Fruit fly (Drosophila melanogaster) whole organism, embryonic: ENCODE results near the gene Exn.

ENCODE experiments used
- Ada2b ChIP-seq: fragments of 200-800 bp; sonication (Bioruptor generic); IDR thresholded peaks from 2 replicates; pipeline ENCODE4 v1.3.6; 2022; ENCODE audit warnings: missing biosample characterization, missing genetic modification characterization
- Adf1 ChIP-seq: fragments of 200-800 bp; sonication (Bioruptor generic); IDR thresholded peaks from 2 replicates; pipeline ENCODE4 v1.3.6; 2022; ENCODE audit warnings: missing biosample characterization, missing genetic modification characterization
- Asciz ChIP-seq: fragments of 200-800 bp; sonication (Bioruptor generic); optimal IDR thresholded peaks from 2 replicates; lab custom pipeline; 2017; ENCODE audit warnings: missing biosample characterization, mild to moderate bottlenecking, missing genetic modification characterization, missing genetic modification reagents
- Atf3 ChIP-seq: fragments of 200-800 bp; sonication (Bioruptor generic); optimal IDR thresholded peaks from 3 replicates; lab custom pipeline; 2016; ENCODE audit warnings: missing biosample characterization, missing genetic modification characterization
- B-H1 ChIP-seq: fragments of 200-800 bp; sonication (Bioruptor generic); IDR thresholded peaks from 3 replicates; pipeline ENCODE4 v1.3.6; 2022; ENCODE audit warnings: missing biosample characterization, missing genetic modification characterization
- CG10147 ChIP-seq: fragments of 200-800 bp; sonication (Bioruptor generic); optimal IDR thresholded peaks from 2 replicates; lab custom pipeline; 2019; ENCODE audit warnings: missing biosample characterization, mild to moderate bottlenecking, missing genetic modification characterization, moderate library complexity
- CG1233 ChIP-seq: fragments of 200-800 bp; sonication (Bioruptor generic); optimal IDR thresholded peaks from 4 replicates; lab custom pipeline; 2018; ENCODE audit warnings: missing biosample characterization, mild to moderate bottlenecking, missing genetic modification characterization
- CG14860 ChIP-seq: fragments of 200-800 bp; sonication (Bioruptor generic); IDR thresholded peaks from 3 replicates; pipeline ENCODE4 v1.3.6; 2022; ENCODE audit warnings: missing biosample characterization, missing genetic modification characterization; ENCODE audit not compliant: partially characterized antibody
- CG15011 ChIP-seq: fragments of 200-800 bp; sonication (Bioruptor generic); optimal IDR thresholded peaks from 3 replicates; lab custom pipeline; 2018; ENCODE audit warnings: missing biosample characterization, mild to moderate bottlenecking, missing genetic modification characterization
- CG1602 ChIP-seq: fragments of 200-800 bp; sonication (Bioruptor generic); optimal IDR thresholded peaks from 3 replicates; lab custom pipeline; 2016; ENCODE audit warnings: missing biosample characterization, missing genetic modification characterization
- CG17361 ChIP-seq: fragments of 200-800 bp; sonication (Bioruptor generic); IDR thresholded peaks from 3 replicates; pipeline ENCODE4 v1.3.6; 2022; ENCODE audit warnings: missing biosample characterization, missing genetic modification characterization
- CG2129 ChIP-seq: fragments of 200-800 bp; sonication (Bioruptor generic); IDR thresholded peaks from 2 replicates; pipeline ENCODE4 v1.3.6; 2022; ENCODE audit warnings: missing biosample characterization, missing genetic modification characterization; ENCODE audit not compliant: partially characterized antibody
- CG30020 ChIP-seq: fragments of 200-800 bp; optimal IDR thresholded peaks from 2 replicates; lab custom pipeline; 2019; ENCODE audit warnings: missing biosample characterization, mild to moderate bottlenecking, missing genetic modification characterization, moderate library complexity
- CG3838 ChIP-seq: fragments of 200-800 bp; sonication (Bioruptor generic); optimal IDR thresholded peaks from 3 replicates; lab custom pipeline; 2016; ENCODE audit warnings: missing biosample characterization, missing genetic modification characterization
- CG4328 ChIP-seq: fragments of 200-800 bp; sonication (Bioruptor generic); optimal IDR thresholded peaks from 3 replicates; lab custom pipeline; 2017; ENCODE audit warnings: missing biosample characterization, missing genetic modification reagents, missing genetic modification characterization
- CG6654 ChIP-seq: fragments of 200-800 bp; sonication (Bioruptor generic); optimal IDR thresholded peaks from 2 replicates; lab custom pipeline; 2017; ENCODE audit warnings: missing biosample characterization, mild to moderate bottlenecking, missing genetic modification characterization
- CG7839 ChIP-seq: fragments of 200-800 bp; sonication (Bioruptor generic); optimal IDR thresholded peaks from 3 replicates; lab custom pipeline; 2018; ENCODE audit warnings: missing biosample characterization, mild to moderate bottlenecking, missing genetic modification characterization, moderate library complexity
- CG7928 ChIP-seq: fragments of 200-800 bp; sonication (Bioruptor generic); optimal IDR thresholded peaks from 2 replicates; lab custom pipeline; 2017; ENCODE audit warnings: missing biosample characterization, mild to moderate bottlenecking, missing genetic modification characterization
- CG8924 ChIP-seq: fragments of 200-800 bp; optimal IDR thresholded peaks from 3 replicates; lab custom pipeline; 2019; ENCODE audit warnings: missing biosample characterization, mild to moderate bottlenecking, missing genetic modification characterization, moderate library complexity
- CG8944 ChIP-seq: fragments of 200-800 bp; sonication (Bioruptor generic); optimal IDR thresholded peaks from 3 replicates; lab custom pipeline; 2016; ENCODE audit warnings: missing biosample characterization, missing genetic modification characterization
- D19B ChIP-seq: fragments of 200-800 bp; sonication (Bioruptor generic); optimal IDR thresholded peaks from 2 replicates; lab custom pipeline; 2017; ENCODE audit warnings: missing biosample characterization, mild to moderate bottlenecking, missing genetic modification characterization
- Dp ChIP-seq: fragments of 200-800 bp; sonication (Bioruptor generic); optimal IDR thresholded peaks from 2 replicates; lab custom pipeline; 2018; ENCODE audit warnings: missing biosample characterization, mild to moderate bottlenecking, missing genetic modification characterization, moderate library complexity
- Eip74EF ChIP-seq, 2 experiments: fragments of 200-800 bp in 1 of 2; fragments of >200 bp in 1 of 2; sonication (Bioruptor generic) in 1 of 2; optimal IDR thresholded peaks; 2 replicates each; lab custom pipeline; 2017 to 2019; ENCODE audit warnings: missing biosample characterization in 2 of 2, missing genetic modification characterization in 2 of 2, mild to moderate bottlenecking in 1 of 2, moderate library complexity in 1 of 2
- Ets65A ChIP-seq: fragments of 200-800 bp; sonication (Bioruptor generic); peaks from one replicate; lab custom pipeline; 2016; ENCODE audit warnings: missing biosample characterization, missing genetic modification characterization
- Gsc ChIP-seq: fragments of 200-800 bp; sonication (Bioruptor generic); IDR thresholded peaks from 2 replicates; pipeline ENCODE4 v1.3.6; 2022; ENCODE audit warnings: missing biosample characterization, missing genetic modification characterization
- NC2α ChIP-seq: fragments of 200-800 bp; sonication (Bioruptor generic); optimal IDR thresholded peaks from 2 replicates; lab custom pipeline; 2016; ENCODE audit warnings: missing biosample characterization, missing genetic modification characterization
- Side ChIP-seq: fragments of 200-800 bp; sonication (Bioruptor generic); optimal IDR thresholded peaks from 2 replicates; lab custom pipeline; 2016; ENCODE audit warnings: missing biosample characterization, missing genetic modification characterization
- Spps ChIP-seq: fragments of 200-800 bp; sonication (Bioruptor generic); optimal IDR thresholded peaks from 2 replicates; lab custom pipeline; 2018; ENCODE audit warnings: missing biosample characterization, mild to moderate bottlenecking, missing genetic modification characterization
- abd-A ChIP-seq: fragments of 200-800 bp; sonication (Bioruptor generic); optimal IDR thresholded peaks from 3 replicates; lab custom pipeline; 2019; ENCODE audit warnings: missing biosample characterization, mild to moderate bottlenecking, missing genetic modification characterization, moderate library complexity
- amos ChIP-seq: fragments of 200-800 bp; sonication (Bioruptor generic); IDR thresholded peaks from 2 replicates; pipeline ENCODE4 v1.3.6; 2022; ENCODE audit warnings: missing biosample characterization, missing genetic modification characterization; ENCODE audit not compliant: partially characterized antibody
- bbx ChIP-seq: fragments of 200-800 bp; sonication (Bioruptor generic); IDR thresholded peaks from 2 replicates; pipeline ENCODE4 v1.3.6; 2022; ENCODE audit warnings: missing biosample characterization, missing genetic modification characterization; ENCODE audit not compliant: partially characterized antibody
- bowl ChIP-seq: fragments of 200-800 bp; sonication (Bioruptor generic); IDR thresholded peaks from 2 replicates; pipeline ENCODE4 v1.3.6; 2022; ENCODE audit warnings: missing biosample characterization, missing genetic modification characterization
- crc ChIP-seq: fragments of 200-800 bp; sonication (Bioruptor generic); optimal IDR thresholded peaks from 2 replicates; lab custom pipeline; 2016; ENCODE audit warnings: missing biosample characterization, missing genetic modification characterization
- dimm ChIP-seq: fragments of 200-800 bp; sonication (Bioruptor generic); IDR thresholded peaks from 2 replicates; pipeline ENCODE4 v1.3.6; 2022; ENCODE audit warnings: missing biosample characterization, missing genetic modification characterization
- dmrt99B ChIP-seq: fragments of 200-800 bp; sonication (Bioruptor generic); optimal IDR thresholded peaks from 2 replicates; lab custom pipeline; 2018; ENCODE audit warnings: missing biosample characterization, mild to moderate bottlenecking, missing genetic modification characterization, moderate library complexity
- fd3F ChIP-seq: fragments of 200-800 bp; sonication (Bioruptor generic); optimal IDR thresholded peaks from 2 replicates; lab custom pipeline; 2018; ENCODE audit warnings: missing biosample characterization, mild to moderate bottlenecking, missing genetic modification characterization, moderate library complexity
- gsb-n ChIP-seq: fragments of 200-800 bp; sonication (Bioruptor generic); optimal IDR thresholded peaks from 3 replicates; lab custom pipeline; 2018; ENCODE audit warnings: missing biosample characterization, mild to moderate bottlenecking, missing genetic modification characterization
- lmd ChIP-seq: fragments of 200-800 bp; sonication (Bioruptor generic); IDR thresholded peaks from 2 replicates; pipeline ENCODE4 v1.3.6; 2022; ENCODE audit warnings: missing biosample characterization, missing genetic modification characterization
- lov ChIP-seq, 2 experiments: fragments of 200-800 bp in 1 of 2; fragments of >200 bp in 1 of 2; sonication (Bioruptor generic) in 1 of 2; IDR thresholded peaks in 1 of 2; optimal IDR thresholded peaks in 1 of 2; 2 replicates in 1 of 2; 3 replicates in 1 of 2; pipeline versions ENCODE4 v1.3.6 to Lab custom; 2017 to 2022; ENCODE audit warnings: missing biosample characterization in 1 of 2, missing genetic modification characterization in 1 of 2
- mam ChIP-seq: fragments of 200-800 bp; sonication (Bioruptor generic); optimal IDR thresholded peaks from 3 replicates; lab custom pipeline; 2016; ENCODE audit warnings: missing biosample characterization, missing genetic modification characterization
- nerfin-2 ChIP-seq: fragments of 200-800 bp; sonication (Bioruptor generic); IDR thresholded peaks from 2 replicates; pipeline ENCODE4 v1.3.6; 2022; ENCODE audit warnings: missing biosample characterization, missing genetic modification characterization; ENCODE audit not compliant: partially characterized antibody
- repo ChIP-seq: fragments of 200-800 bp; sonication (Bioruptor generic); optimal IDR thresholded peaks from 2 replicates; lab custom pipeline; 2016; ENCODE audit warnings: missing biosample characterization, missing genetic modification characterization
- run ChIP-seq: fragments of 200-800 bp; sonication (Bioruptor generic); optimal IDR thresholded peaks from 3 replicates; lab custom pipeline; 2018; ENCODE audit warnings: missing biosample characterization, mild to moderate bottlenecking, missing genetic modification characterization
- sd ChIP-seq: fragments of 200-800 bp; sonication (Bioruptor generic); optimal IDR thresholded peaks from 3 replicates; lab custom pipeline; 2018; ENCODE audit warnings: missing biosample characterization, mild to moderate bottlenecking, missing genetic modification characterization, moderate library complexity
- sqz ChIP-seq: fragments of 200-800 bp; sonication (Bioruptor generic); optimal IDR thresholded peaks from 3 replicates; lab custom pipeline; 2018; ENCODE audit warnings: missing biosample characterization, mild to moderate bottlenecking, missing genetic modification characterization
- trh ChIP-seq: fragments of 200-800 bp; sonication (Bioruptor generic); optimal IDR thresholded peaks from 2 replicates; lab custom pipeline; 2016; ENCODE audit warnings: missing biosample characterization, missing genetic modification characterization
- twi ChIP-seq: fragments of 200-800 bp; optimal IDR thresholded peaks from 2 replicates; lab custom pipeline; 2019; ENCODE audit warnings: missing biosample characterization, mild to moderate bottlenecking, missing genetic modification characterization, moderate library complexity
- wek ChIP-seq: fragments of 200-800 bp; sonication (Bioruptor generic); optimal IDR thresholded peaks from 3 replicates; lab custom pipeline; 2018; ENCODE audit warnings: missing biosample characterization, mild to moderate bottlenecking, missing genetic modification characterization, moderate library complexity

Gene Exn

DNA sequence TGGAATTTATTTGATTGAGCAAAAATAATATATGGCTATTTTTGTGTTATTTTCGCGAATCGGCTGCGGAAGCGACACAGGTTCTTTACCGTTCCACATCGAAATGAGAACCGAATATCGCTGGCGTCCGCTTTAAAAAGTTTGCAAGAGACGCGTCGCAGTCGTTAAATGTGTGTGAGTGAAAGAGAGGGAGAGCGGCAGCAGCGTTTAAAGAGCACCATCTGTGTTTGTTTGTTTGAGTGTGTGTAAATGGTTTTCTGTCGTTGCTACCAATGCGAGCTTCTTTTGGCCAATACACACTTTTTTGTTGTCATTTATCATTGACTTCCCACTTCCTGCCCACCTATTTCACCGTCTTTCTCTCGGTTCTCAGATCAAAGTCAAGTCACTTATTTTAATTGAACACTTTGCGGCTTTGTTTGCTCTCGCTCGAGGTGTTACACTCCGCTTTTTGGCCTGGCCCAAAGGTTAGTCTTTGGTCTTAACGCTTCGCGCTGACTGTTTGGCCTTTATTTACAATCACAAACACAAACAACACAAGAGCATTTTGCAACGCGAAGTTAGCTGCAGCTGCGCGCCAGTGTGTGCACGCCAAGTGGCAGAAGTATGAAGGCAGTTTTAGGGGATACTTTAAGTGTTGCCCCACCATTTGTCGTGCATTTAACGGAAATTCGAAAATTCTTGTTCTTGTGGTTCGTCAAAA is 42.4 kb downstream of the Exn start, which contains the start of gene CG3764 (continued):
- TF ChIP-seq CG15011 (GFP tag; lab: Kevin White, UChicago) (peak; percentile 77), CG10147 (GFP tag; lab: Kevin White, UChicago) (peak; percentile 73), CG6654 (GFP tag; lab: Kevin White, UChicago) (peak; percentile 28), twi (peak; percentile 49), crc (peak; percentile 34), mam (GFP tag; lab: Kevin White, UChicago) (peak; percentile 53), B-H1 (GFP tag; lab: Robert Waterston, UW) (peak; percentile 24; the same call in 1 of the 3 replicates), Atf3 (peak; percentile 69), repo (GFP tag; lab: Kevin White, UChicago) (peak; percentile 81), NC2α (GFP tag; lab: Kevin White, UChicago) (peak; percentile 53), CG3838 (GFP tag; lab: Kevin White, UChicago) (no peak), Spps (tag; lab: Kevin White, UChicago) (peak; percentile 44), Dp (GFP tag; lab: Kevin White, UChicago) (peak; percentile 77), Ets65A (peak; percentile 92), CG14860 (GFP tag; lab: Robert Waterston, UW) (no peak), nerfin-2 (GFP tag; lab: Robert Waterston, UW) (no peak; the same call in 1 of the 2 replicates), run (tag; lab: Kevin White, UChicago) (peak; percentile 66), abd-A (no peak), gsb-n (tag; lab: Kevin White, UChicago) (peak; percentile 44), Side (peak; percentile 77), CG30020 (tag; lab: Kevin White, UChicago) (peak; percentile 50), amos (GFP tag; lab: Robert Waterston, UW) (peak; percentile 45; the same call in 1 of the 2 replicates), CG4328 (GFP tag; lab: Kevin White, UChicago) (peak; percentile 90), bowl (GFP tag; lab: Robert Waterston, UW) (peak; percentile 6; the same call in 1 of the 2 replicates), CG8944 (GFP tag; lab: Kevin White, UChicago) (peak; percentile 50), CG1233 (GFP tag; lab: Kevin White, UChicago) (peak; percentile 89), sd (tag; lab: Kevin White, UChicago) (peak; percentile 52), wek (peak; percentile 92), Gsc (GFP tag; lab: Robert Waterston, UW) (no peak), dimm (GFP tag; lab: Robert Waterston, UW) (no peak), Asciz (GFP tag; lab: Kevin White, UChicago) (peak; percentile 91), CG7839 (peak; percentile 58), lov (optimal IDR thresholded peaks at IDR 0.05; lab: Kevin White, UChicago) (no peak), lov (GFP tag; IDR thresholded peaks at IDR 0.05; lab: Robert Waterston, UW) (peak; percentile 86), Eip74EF (GFP tag; optimal IDR thresholded peaks at IDR 0.05; lab: Kevin White, UChicago) (peak in 1 of 2 experiments; percentile 96), Adf1 (GFP tag; lab: Robert Waterston, UW) (peak; percentile 48), dmrt99B (peak; percentile 68), D19B (GFP tag; lab: Kevin White, UChicago) (peak; percentile 43), bbx (peak; percentile 65), CG8924 (tag; lab: Kevin White, UChicago) (peak; percentile 78), sqz (peak; percentile 87), CG17361 (GFP tag; lab: Robert Waterston, UW) (peak; percentile 68), fd3F (peak; percentile 56), CG1602 (GFP tag; lab: Kevin White, UChicago) (peak; percentile 30), Ada2b (GFP tag; lab: Robert Waterston, UW) (peak; percentile 37; the same call in 1 of the 2 replicates), CG7928 (GFP tag; lab: Kevin White, UChicago) (peak; percentile 50), trh (peak; percentile 9), CG2129 (GFP tag; lab: Robert Waterston, UW) (no peak), lmd (peak; percentile 45; the same call in 1 of the 2 replicates)
